Fruit fly (Drosophila melanogaster) whole organism, embryonic: Measurements from ENCODE around the gene Nthl1.

Experiments
- Asciz ChIP-seq: fragments of 200-800 bp; sonication (Bioruptor generic); optimal IDR thresholded peaks from 2 replicates; lab custom pipeline; 2017; ENCODE audit warnings: missing biosample characterization, mild to moderate bottlenecking, missing genetic modification characterization, missing genetic modification reagents
- Awh ChIP-seq: fragments of 200-800 bp; sonication (Bioruptor generic); IDR thresholded peaks from 2 replicates; pipeline ENCODE4, ENCODE4 v1.3.6; 2022; ENCODE audit warnings: missing biosample characterization, missing genetic modification characterization
- B-H2 ChIP-seq: fragments of 200-800 bp; sonication (Bioruptor generic); optimal IDR thresholded peaks from 2 replicates; lab custom pipeline; 2018; ENCODE audit warnings: missing biosample characterization, mild to moderate bottlenecking, missing genetic modification characterization
- BtbVII ChIP-seq: fragments of 200-800 bp; sonication (Bioruptor generic); optimal IDR thresholded peaks from 3 replicates; lab custom pipeline; 2017; ENCODE audit warnings: missing biosample characterization, mild to moderate bottlenecking, missing genetic modification characterization
- CG10321 ChIP-seq: fragments of 200-800 bp; sonication (Bioruptor generic); IDR thresholded peaks from 2 replicates; pipeline ENCODE4 v1.3.6; 2022; ENCODE audit warnings: missing biosample characterization, missing genetic modification characterization
- CG10565 ChIP-seq: fragments of 200-800 bp; sonication (Bioruptor generic); optimal IDR thresholded peaks from 3 replicates; lab custom pipeline; 2016; ENCODE audit warnings: missing biosample characterization, mild to moderate bottlenecking, missing genetic modification characterization
- CG10979 ChIP-seq: fragments of 200-800 bp; sonication (Bioruptor generic); optimal IDR thresholded peaks from 2 replicates; lab custom pipeline; 2018; ENCODE audit warnings: missing biosample characterization, mild to moderate bottlenecking, missing genetic modification characterization, moderate library complexity
- CG11093 ChIP-seq: fragments of 200-800 bp; sonication (Bioruptor generic); IDR thresholded peaks from 3 replicates; pipeline ENCODE4 v1.3.6; 2022; ENCODE audit warnings: missing biosample characterization, missing genetic modification characterization
- CG13123 ChIP-seq: fragments of 200-800 bp; sonication (Bioruptor generic); optimal IDR thresholded peaks from 2 replicates; lab custom pipeline; 2016; ENCODE audit warnings: missing biosample characterization, missing genetic modification characterization
- CG13894 ChIP-seq: fragments of 200-800 bp; sonication (Bioruptor generic); optimal IDR thresholded peaks from 3 replicates; lab custom pipeline; 2018; ENCODE audit warnings: missing biosample characterization, mild to moderate bottlenecking, missing genetic modification characterization, moderate library complexity
- CG14050 ChIP-seq: fragments of 200-800 bp; sonication (Bioruptor generic); IDR thresholded peaks from 3 replicates; pipeline ENCODE4 v1.3.6; 2022; ENCODE audit warnings: missing biosample characterization, missing genetic modification characterization
- CG1529 ChIP-seq: fragments of 200-800 bp; sonication (Bioruptor generic); optimal IDR thresholded peaks from 3 replicates; lab custom pipeline; 2018; ENCODE audit warnings: missing biosample characterization, missing genetic modification characterization
- CG1647 ChIP-seq: fragments of 200-800 bp; sonication (Bioruptor generic); optimal IDR thresholded peaks from 3 replicates; lab custom pipeline; 2016; ENCODE audit warnings: missing biosample characterization, missing genetic modification characterization
- CG16815 ChIP-seq: fragments of 200-800 bp; sonication (Bioruptor generic); optimal IDR thresholded peaks from 3 replicates; lab custom pipeline; 2017; ENCODE audit warnings: missing biosample characterization, mild to moderate bottlenecking, missing genetic modification characterization
- CG17802 ChIP-seq: fragments of 200-800 bp; sonication (Bioruptor generic); optimal IDR thresholded peaks from 2 replicates; lab custom pipeline; 2018; ENCODE audit warnings: missing biosample characterization, mild to moderate bottlenecking, missing genetic modification characterization, moderate library complexity
- CG2120 ChIP-seq: fragments of 200-800 bp; sonication (Bioruptor generic); optimal IDR thresholded peaks from 3 replicates; lab custom pipeline; 2016; ENCODE audit warnings: missing biosample characterization, missing genetic modification characterization
- CG2889 ChIP-seq: fragments of 200-800 bp; sonication (Bioruptor generic); IDR thresholded peaks from 3 replicates; pipeline ENCODE4 v1.3.6; 2022; ENCODE audit warnings: missing biosample characterization, missing genetic modification characterization
- CG30431 ChIP-seq: fragments of 200-800 bp; sonication (Bioruptor generic); optimal IDR thresholded peaks from 2 replicates; lab custom pipeline; 2017; ENCODE audit warnings: missing biosample characterization, missing genetic modification characterization
- CG32767 ChIP-seq: fragments of 200-800 bp; sonication (Bioruptor generic); IDR thresholded peaks from 2 replicates; pipeline ENCODE4 v1.3.6; 2022; ENCODE audit warnings: missing biosample characterization, missing genetic modification characterization
- CG3407 ChIP-seq: fragments of 200-800 bp; sonication (Bioruptor generic); optimal IDR thresholded peaks from 2 replicates; lab custom pipeline; 2018; ENCODE audit warnings: missing biosample characterization, mild to moderate bottlenecking, missing genetic modification characterization
- CG4328 ChIP-seq: fragments of 200-800 bp; sonication (Bioruptor generic); optimal IDR thresholded peaks from 3 replicates; lab custom pipeline; 2017; ENCODE audit warnings: missing biosample characterization, missing genetic modification reagents, missing genetic modification characterization
- CG43689 ChIP-seq: fragments of 200-800 bp; sonication (Bioruptor generic); IDR thresholded peaks from 2 replicates; pipeline ENCODE4 v1.3.6; 2022; ENCODE audit warnings: missing biosample characterization, missing genetic modification characterization
- CG4424 ChIP-seq: fragments of 200-800 bp; sonication (Bioruptor generic); optimal IDR thresholded peaks from 3 replicates; lab custom pipeline; 2016; ENCODE audit warnings: missing biosample characterization, missing genetic modification characterization
- CG9797 ChIP-seq: fragments of 200-800 bp; sonication (Bioruptor generic); optimal IDR thresholded peaks from 3 replicates; lab custom pipeline; 2018; ENCODE audit warnings: missing biosample characterization, mild to moderate bottlenecking, missing genetic modification characterization
- D ChIP-seq, 2 experiments: fragments of 200-800 bp in 1 of 2; fragments of >200 bp in 1 of 2; sonication (Bioruptor generic) in 1 of 2; optimal IDR thresholded peaks; 2 replicates in 1 of 2; 3 replicates in 1 of 2; lab custom pipeline; 2017; ENCODE audit warnings: mild to moderate bottlenecking in 1 of 2, missing biosample characterization in 1 of 2, missing genetic modification characterization in 1 of 2, missing genetic modification reagents in 1 of 2
- D19A ChIP-seq: fragments of 200-800 bp; optimal IDR thresholded peaks from 3 replicates; lab custom pipeline; 2019; ENCODE audit warnings: missing biosample characterization, mild to moderate bottlenecking, missing genetic modification characterization, moderate library complexity
- ERR ChIP-seq: fragments of 200-800 bp; sonication (Bioruptor generic); optimal IDR thresholded peaks from 2 replicates; lab custom pipeline; 2016; ENCODE audit warnings: missing biosample characterization, missing genetic modification characterization
- Ets65A ChIP-seq: fragments of 200-800 bp; sonication (Bioruptor generic); peaks from one replicate; lab custom pipeline; 2016; ENCODE audit warnings: missing biosample characterization, missing genetic modification characterization
- Fer1 ChIP-seq: fragments of 200-800 bp; sonication (Bioruptor generic); optimal IDR thresholded peaks from 2 replicates; lab custom pipeline; 2017; ENCODE audit warnings: missing biosample characterization, mild to moderate bottlenecking, missing genetic modification characterization
- Gug ChIP-seq: fragments of 200-800 bp; sonication (Bioruptor generic); IDR thresholded peaks from 4 replicates; pipeline ENCODE4 v1.3.6; 2022; ENCODE audit warnings: missing biosample characterization, missing genetic modification characterization
- Hr39 ChIP-seq: fragments of >200 bp; optimal IDR thresholded peaks from 2 replicates; lab custom pipeline; 2017
- Opbp ChIP-seq: fragments of 200-800 bp; sonication (Bioruptor generic); IDR thresholded peaks from 3 replicates; pipeline ENCODE4 v1.3.6; 2022; ENCODE audit warnings: missing biosample characterization, missing genetic modification characterization; ENCODE audit not compliant: partially characterized antibody
- Poxn ChIP-seq: fragments of 200-800 bp; sonication (Bioruptor generic); IDR thresholded peaks from 2 replicates; pipeline ENCODE4 v1.3.6; 2022; ENCODE audit warnings: missing biosample characterization, missing genetic modification characterization
- Sox100B ChIP-seq: fragments of 200-800 bp; sonication (Bioruptor generic); optimal IDR thresholded peaks from 3 replicates; lab custom pipeline; 2018; ENCODE audit warnings: missing biosample characterization, mild to moderate bottlenecking, missing genetic modification characterization
- Xbp1 ChIP-seq: fragments of 200-800 bp; sonication (Bioruptor generic); optimal IDR thresholded peaks from 3 replicates; lab custom pipeline; 2016; ENCODE audit warnings: missing biosample characterization, mild to moderate bottlenecking, missing genetic modification characterization
- aop ChIP-seq: fragments of 200-800 bp; sonication (Bioruptor generic); IDR thresholded peaks from 2 replicates; pipeline ENCODE4 v1.3.6; 2022; ENCODE audit warnings: missing biosample characterization, missing genetic modification characterization
- btn ChIP-seq: fragments of 200-800 bp; sonication (Bioruptor generic); optimal IDR thresholded peaks from 2 replicates; lab custom pipeline; 2016; ENCODE audit warnings: missing biosample characterization, missing genetic modification characterization
- chn ChIP-seq: fragments of 200-800 bp; sonication (Bioruptor generic); optimal IDR thresholded peaks from 2 replicates; lab custom pipeline; 2016; ENCODE audit warnings: missing biosample characterization, missing genetic modification characterization
- dm ChIP-seq: fragments of 200-800 bp; sonication (Bioruptor generic); optimal IDR thresholded peaks from 3 replicates; lab custom pipeline; 2016; ENCODE audit warnings: missing biosample characterization, missing genetic modification characterization
- fd3F ChIP-seq: fragments of 200-800 bp; sonication (Bioruptor generic); optimal IDR thresholded peaks from 2 replicates; lab custom pipeline; 2018; ENCODE audit warnings: missing biosample characterization, mild to moderate bottlenecking, missing genetic modification characterization, moderate library complexity
- insv ChIP-seq, 2 experiments: fragments of 200-800 bp; sonication (Bioruptor generic); optimal IDR thresholded peaks; 3 replicates each; lab custom pipeline; 2016 to 2018; ENCODE audit warnings: missing biosample characterization in 2 of 2, missing genetic modification characterization in 2 of 2
- jumu ChIP-seq: fragments of 200-800 bp; sonication (Bioruptor generic); optimal IDR thresholded peaks from 3 replicates; lab custom pipeline; 2016; ENCODE audit warnings: missing biosample characterization, missing genetic modification characterization
- knrl ChIP-seq: fragments of 200-800 bp; sonication (Bioruptor generic); IDR thresholded peaks from 3 replicates; pipeline ENCODE4 v1.3.6; 2022; ENCODE audit warnings: missing biosample characterization, missing genetic modification characterization; ENCODE audit not compliant: partially characterized antibody
- lmd ChIP-seq: fragments of 200-800 bp; sonication (Bioruptor generic); IDR thresholded peaks from 2 replicates; pipeline ENCODE4 v1.3.6; 2022; ENCODE audit warnings: missing biosample characterization, missing genetic modification characterization
- mam ChIP-seq: fragments of 200-800 bp; sonication (Bioruptor generic); optimal IDR thresholded peaks from 3 replicates; lab custom pipeline; 2016; ENCODE audit warnings: missing biosample characterization, missing genetic modification characterization
- sc ChIP-seq, 3 experiments: fragments of >200 bp in 2 of 3; fragments of 200-800 bp in 1 of 3; sonication (Bioruptor generic) in 1 of 3; optimal IDR thresholded peaks; 2 replicates in 2 of 3; 3 replicates in 1 of 3; lab custom pipeline; 2017; ENCODE audit warnings: mild to moderate bottlenecking in 1 of 3, missing biosample characterization in 1 of 3, missing genetic modification characterization in 1 of 3, missing genetic modification reagents in 1 of 3
- sens ChIP-seq: fragments of 200-800 bp; sonication (Bioruptor generic); peaks from one replicate; lab custom pipeline; 2016; ENCODE audit warnings: missing biosample characterization, missing genetic modification characterization
- slp2 ChIP-seq: fragments of 200-800 bp; sonication (Bioruptor generic); optimal IDR thresholded peaks from 2 replicates; lab custom pipeline; 2016; ENCODE audit warnings: missing biosample characterization, missing genetic modification characterization
- tio ChIP-seq: fragments of 200-800 bp; sonication (Bioruptor generic); optimal IDR thresholded peaks from 2 replicates; lab custom pipeline; 2017; ENCODE audit warnings: missing biosample characterization, missing genetic modification characterization, inconsistent platforms
- toy ChIP-seq: fragments of 200-800 bp; sonication (Bioruptor generic); IDR thresholded peaks from 2 replicates; pipeline ENCODE4 v1.3.6; 2022; ENCODE audit warnings: missing biosample characterization, missing genetic modification characterization

The Nthl1 gene

DNA sequence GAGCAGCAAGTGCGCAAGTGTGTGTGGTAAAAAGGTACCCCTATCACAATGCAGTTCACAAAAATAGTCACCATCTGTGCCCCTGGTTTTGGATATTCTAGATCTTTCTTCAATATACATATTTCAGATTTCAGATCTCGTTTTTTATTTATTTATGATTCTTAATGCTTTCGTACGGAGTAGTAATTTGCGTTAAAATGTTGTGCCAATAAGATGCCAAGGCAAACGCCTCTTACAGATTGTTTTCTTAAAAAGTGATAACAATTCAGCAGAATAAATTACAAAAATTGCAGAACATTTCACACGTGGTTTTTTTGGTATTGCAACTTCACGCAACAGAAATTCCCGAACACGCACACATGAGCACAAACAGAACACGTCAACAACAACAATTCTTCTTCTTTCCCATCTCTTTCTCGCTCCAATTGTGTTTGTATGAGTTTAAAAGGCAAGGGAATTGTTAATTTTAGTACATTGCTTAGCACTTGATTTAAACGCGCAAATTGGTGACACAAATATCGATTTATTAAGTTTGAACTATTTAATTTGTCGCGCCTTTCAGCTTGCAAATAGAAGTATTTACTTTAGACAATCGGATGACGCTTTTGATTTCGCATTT lies 9.5 kb downstream of the Nthl1 start (continued):
- TF ChIP-seq CG11093 (GFP tag; lab: Robert Waterston, UW) (no peak), CG13894 (no peak), slp2 (GFP tag; lab: Kevin White, UChicago) (peak; percentile 45), CG1529 (GFP tag; lab: Kevin White, UChicago) (peak; percentile 83), Sox100B (no peak), btn (GFP tag; lab: Kevin White, UChicago) (peak; percentile 59), sens (GFP tag; lab: Kevin White, UChicago) (peak; percentile 92), Asciz (GFP tag; lab: Kevin White, UChicago) (peak; percentile 27), D (optimal IDR thresholded peaks at IDR 0.05; lab: Kevin White, UChicago) (no peak), D (GFP tag; optimal IDR thresholded peaks at IDR 0.05; lab: Kevin White, UChicago) (no peak), CG13123 (GFP tag; lab: Kevin White, UChicago) (no peak), knrl (GFP tag; lab: Robert Waterston, UW) (no peak), CG17802 (tag; lab: Kevin White, UChicago) (no peak), jumu (GFP tag; lab: Kevin White, UChicago) (peak; percentile 64), Awh (GFP tag; lab: Robert Waterston, UW) (no peak; the same call in 1 of the 2 replicates), B-H2 (peak; percentile 75), Xbp1 (peak; percentile 69), D19A (peak; percentile 81), CG2120 (GFP tag; lab: Kevin White, UChicago) (peak; percentile 85), CG2889 (GFP tag; lab: Robert Waterston, UW) (peak; percentile 30; the same call in 1 of the 3 replicates), insv (GFP tag; optimal IDR thresholded peaks at IDR 0.05; lab: Kevin White, UChicago) (peak; percentile 24 to 31), CG32767 (GFP tag; lab: Robert Waterston, UW) (peak; percentile 59; the same call in 1 of the 2 replicates), Hr39 (lab: Kevin White, UChicago) (no peak), chn (GFP tag; lab: Kevin White, UChicago) (peak; percentile 58), Ets65A (GFP tag; lab: Kevin White, UChicago) (peak; percentile 85), BtbVII (GFP tag; lab: Kevin White, UChicago) (no peak), dm (GFP tag; lab: Kevin White, UChicago) (peak; percentile 77), CG4328 (GFP tag; lab: Kevin White, UChicago) (no peak), CG10321 (GFP tag; lab: Robert Waterston, UW) (no peak), Fer1 (no peak), tio (peak; percentile 7), CG9797 (no peak), CG14050 (GFP tag; lab: Robert Waterston, UW) (peak; percentile 67), sc (optimal IDR thresholded peaks at IDR 0.05; lab: Kevin White, UChicago) (no peak), sc (GFP tag; optimal IDR thresholded peaks at IDR 0.05; lab: Kevin White, UChicago) (no peak), CG1647 (GFP tag; lab: Kevin White, UChicago) (peak; percentile 49), fd3F (GFP tag; lab: Kevin White, UChicago) (peak; percentile 53), CG4424 (GFP tag; lab: Kevin White, UChicago) (no peak), CG16815 (peak; percentile 35), aop (GFP tag; lab: Robert Waterston, UW) (no peak), Poxn (GFP tag; lab: Robert Waterston, UW) (0 out of 2 replicates have a peak, but pooled peaks have one; percentile 23), CG10565 (GFP tag; lab: Kevin White, UChicago) (peak; percentile 6), CG30431 (peak; percentile 60), ERR (GFP tag; lab: Kevin White, UChicago) (peak; percentile 79), Opbp (GFP tag; lab: Robert Waterston, UW) (no peak), Gug (GFP tag; lab: Robert Waterston, UW) (no peak), toy (GFP tag; lab: Robert Waterston, UW) (no peak), CG3407 (GFP tag; lab: Kevin White, UChicago) (peak; percentile 61), lmd (GFP tag; lab: Robert Waterston, UW) (peak; percentile 58), mam (GFP tag; lab: Kevin White, UChicago) (peak; percentile 71), CG10979 (peak; percentile 43), CG43689 (GFP tag; lab: Robert Waterston, UW) (peak; percentile 70)
